Worm (Caenorhabditis elegans): Measurements from ENCODE around the gene ptd-2.

The ptd-2 gene

DNA sequence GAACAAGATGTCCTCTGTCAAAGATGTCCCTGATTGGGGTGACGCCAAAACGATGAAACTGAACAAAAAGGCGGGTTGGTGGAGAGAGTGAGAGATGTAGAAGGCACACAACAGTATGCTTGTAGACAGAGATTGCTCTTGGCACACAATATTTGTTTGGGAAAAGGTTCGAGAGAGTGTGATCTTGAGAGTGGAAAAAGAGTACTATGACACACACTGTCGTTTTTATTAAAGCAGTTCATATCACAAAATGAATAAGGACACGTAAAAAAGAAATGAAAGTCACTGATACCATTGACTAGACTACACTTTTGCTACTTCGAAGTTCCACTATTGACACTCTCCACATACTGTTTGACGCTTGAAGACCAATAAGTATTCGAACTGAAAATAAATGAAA, 5.4 kb downstream of the ptd-2 start (continued):
- TF ChIP-seq dmd-4 (tag; optimal IDR thresholded peaks at IDR 0.05): no peak
- no peak for TF ChIP-seq nhr-10 (tag; optimal IDR thresholded peaks at IDR 0.05)
- TF ChIP-seq ceh-16 (tag; optimal IDR thresholded peaks at IDR 0.05): no peak
- no peak for TF ChIP-seq ztf-4 (tag; optimal IDR thresholded peaks at IDR 0.05)
- no peak for TF ChIP-seq aly-2 (tag; optimal IDR thresholded peaks at IDR 0.05)
- TF ChIP-seq ceh-82 (tag; optimal IDR thresholded peaks at IDR 0.05): no peak
- TF ChIP-seq unc-55 (GFP tag; optimal IDR thresholded peaks at IDR 0.05): no peak
- TF ChIP-seq gmeb-1 (tag; optimal IDR thresholded peaks at IDR 0.05): peak; percentile 34
- no peak for TF ChIP-seq mab-5 (tag; optimal IDR thresholded peaks at IDR 0.05)
- TF ChIP-seq lin-11 (tag; optimal IDR thresholded peaks at IDR 0.05): no peak
- TF ChIP-seq nhr-12 (tag; optimal IDR thresholded peaks at IDR 0.05): no peak
- TF ChIP-seq lsy-2 (tag; optimal IDR thresholded peaks at IDR 0.05): no peak
- no peak for TF ChIP-seq unc-62 (GFP tag; optimal IDR thresholded peaks at IDR 0.05)
- no peak for TF ChIP-seq egl-27 (tag; optimal IDR thresholded peaks at IDR 0.05)
- TF ChIP-seq elt-3 (tag; optimal IDR thresholded peaks at IDR 0.05): no peak

DNA sequence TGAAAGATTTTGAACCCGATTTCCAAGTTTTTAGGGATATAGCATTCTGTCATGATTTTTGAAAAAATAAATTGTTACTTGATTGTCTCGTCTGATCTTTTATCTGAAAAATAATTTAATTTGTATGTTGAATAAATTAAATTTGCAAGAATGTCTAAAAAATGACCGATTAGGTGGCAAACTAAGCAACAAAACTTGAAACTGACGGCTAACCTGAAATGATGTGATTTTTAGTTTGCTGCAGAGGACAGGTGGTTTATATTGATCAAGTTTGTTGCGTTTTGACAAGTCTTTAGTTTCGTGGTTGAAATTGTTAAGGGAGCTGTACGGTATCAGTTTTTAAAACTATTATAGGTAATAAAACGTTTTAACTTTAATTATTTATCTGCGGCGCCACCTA, 7.4 kb downstream of the ptd-2 start, which contains the start of gene F07C3.16:
TSS of gene F07C3.16 (minus strand) at position 101 of the 400 bp plus-strand sequence.
- no peak for TF ChIP-seq nhr-237 (tag; optimal IDR thresholded peaks at IDR 0.05)
- no peak for TF ChIP-seq nhr-11 (tag; optimal IDR thresholded peaks at IDR 0.05)
- no peak for TF ChIP-seq nhr-21 (tag; optimal IDR thresholded peaks at IDR 0.05)
- no peak for TF ChIP-seq lin-11 (tag; optimal IDR thresholded peaks at IDR 0.05)
- TF ChIP-seq nhr-23 (tag; optimal IDR thresholded peaks at IDR 0.05): no peak
- TF ChIP-seq mbf-1 (tag; optimal IDR thresholded peaks at IDR 0.05): no peak
- TF ChIP-seq alr-1 (tag; optimal IDR thresholded peaks at IDR 0.05): no peak
- TF ChIP-seq peb-1 (tag; optimal IDR thresholded peaks at IDR 0.05): no peak
- no peak for TF ChIP-seq crh-2 (tag; optimal IDR thresholded peaks at IDR 0.05)
- no peak for TF ChIP-seq elt-3 (tag; optimal IDR thresholded peaks at IDR 0.05)
- TF ChIP-seq fos-1 (tag; optimal IDR thresholded peaks at IDR 0.05): no peak
- no peak for TF ChIP-seq lin-39 (tag; optimal IDR thresholded peaks at IDR 0.05)
- TF ChIP-seq ceh-16 (tag; optimal IDR thresholded peaks at IDR 0.05): no peak
- no peak for TF ChIP-seq Y55F3AM.14 (GFP tag; optimal IDR thresholded peaks at IDR 0.05)
- TF ChIP-seq lsy-2 (tag; optimal IDR thresholded peaks at IDR 0.05): no peak
- no peak for TF ChIP-seq F13H6.1 (tag; optimal IDR thresholded peaks at IDR 0.05)
- no peak for TF ChIP-seq egl-27 (tag; optimal IDR thresholded peaks at IDR 0.05)

DNA sequence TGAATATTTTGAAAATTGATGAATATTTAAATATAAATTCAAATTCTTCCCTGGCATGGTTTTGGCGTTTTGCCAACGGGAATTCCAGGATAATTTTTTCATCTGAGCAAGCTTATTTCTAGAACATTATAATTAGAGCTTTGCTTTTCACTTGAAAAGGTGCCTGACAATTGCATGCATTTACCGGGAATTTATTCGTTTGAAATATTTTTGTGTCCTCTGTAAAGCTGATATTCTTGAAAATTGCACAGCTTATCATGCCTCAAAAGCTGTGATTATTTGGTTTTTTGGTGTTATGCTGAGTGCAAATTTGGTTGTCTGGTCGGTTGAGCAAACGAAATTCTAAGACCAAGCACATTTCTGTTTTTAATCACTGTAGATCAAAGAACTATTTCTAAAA, 10.4 kb downstream of the ptd-2 start:
- TF ChIP-seq nhr-129 (tag; optimal IDR thresholded peaks at IDR 0.05) (no peak), nhr-6 (tag; optimal IDR thresholded peaks at IDR 0.05) (no peak), unc-55 (GFP tag; optimal IDR thresholded peaks at IDR 0.05) (no peak), sem-4 (tag; optimal IDR thresholded peaks at IDR 0.05) (no peak), mdl-1 (tag; optimal IDR thresholded peaks at IDR 0.05) (no peak)

DNA sequence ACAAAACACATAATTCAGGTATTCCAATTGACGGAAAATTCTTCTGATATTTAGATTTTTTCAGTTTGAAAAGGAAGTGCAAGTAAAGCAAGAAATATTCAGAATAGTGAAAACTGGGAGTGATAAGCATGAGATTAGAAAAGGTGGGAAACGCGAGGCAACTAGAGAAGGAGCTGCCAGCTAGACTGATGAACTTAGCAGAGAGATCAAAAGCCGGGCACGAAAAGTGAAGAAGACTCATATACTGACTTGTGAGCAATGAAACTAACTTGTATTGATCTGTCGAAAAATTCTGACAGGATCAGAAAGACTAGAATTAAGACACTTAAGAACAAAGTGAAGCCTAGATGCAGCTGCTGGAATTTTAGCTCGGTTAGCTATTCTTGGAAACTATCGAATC, 11.5 kb downstream of the ptd-2 start, which contains the start of gene nhr-36:
TSS of gene nhr-36 (minus strand) at position 101 of the 400 bp plus-strand sequence.
- TF ChIP-seq ceh-16 (tag; optimal IDR thresholded peaks at IDR 0.05) (no peak), nhr-237 (tag; optimal IDR thresholded peaks at IDR 0.05) (no peak), lsy-2 (tag; optimal IDR thresholded peaks at IDR 0.05) (no peak), ztf-4 (tag; optimal IDR thresholded peaks at IDR 0.05) (no peak), nhr-12 (tag; optimal IDR thresholded peaks at IDR 0.05) (no peak), nhr-77 (tag; optimal IDR thresholded peaks at IDR 0.05) (no peak), F13H6.1 (tag; optimal IDR thresholded peaks at IDR 0.05) (no peak), lin-39 (tag; optimal IDR thresholded peaks at IDR 0.05) (no peak), ZK546.5 (tag; optimal IDR thresholded peaks at IDR 0.05) (no peak), nhr-23 (tag; optimal IDR thresholded peaks at IDR 0.05) (no peak), dmd-4 (tag; optimal IDR thresholded peaks at IDR 0.05) (no peak), elt-1 (tag; optimal IDR thresholded peaks at IDR 0.05) (no peak), blmp-1 (tag; optimal IDR thresholded peaks at IDR 0.05; ENCODE audit: insufficient read depth) (no peak), sma-3 (GFP tag; optimal IDR thresholded peaks at IDR 0.05) (no peak), skn-1 (tag; optimal IDR thresholded peaks at IDR 0.05) (no peak), ceh-82 (tag; optimal IDR thresholded peaks at IDR 0.05) (no peak), sma-9 (GFP tag; optimal IDR thresholded peaks at IDR 0.05) (no peak), sma-9 (tag; optimal IDR thresholded peaks at IDR 0.05) (no peak)

Measured in whole organism, L2 larva.